Worm (Caenorhabditis elegans): ENCODE data around the gene ttbk-7.

DNA sequence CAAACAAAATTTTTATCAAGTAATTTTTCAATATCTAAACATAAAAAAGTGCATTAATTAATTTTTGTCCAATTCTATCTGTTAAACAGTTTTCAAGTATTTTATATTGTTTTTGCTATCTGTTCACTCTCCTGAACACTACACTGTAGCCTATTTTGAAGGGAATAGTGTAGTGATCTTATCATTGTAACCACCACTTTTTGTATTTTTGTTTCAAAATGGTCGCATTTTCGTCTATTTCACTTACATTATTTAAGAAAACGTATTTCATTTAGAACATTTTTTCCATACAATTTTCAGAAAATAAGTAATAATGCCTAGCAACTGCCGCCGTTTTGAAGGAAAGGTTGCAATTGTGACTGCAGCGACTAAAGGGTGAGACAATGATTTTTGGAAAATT lies 26.6 kb upstream of the ttbk-7 start, which contains the start of gene dhrs-4:
- no peak for TF ChIP-seq hsf-1 (GFP tag; IDR thresholded peaks at IDR 0.05)
- TF ChIP-seq snpc-3.4 (tag; optimal IDR thresholded peaks at IDR 0.05) = no peak
- no peak for TF ChIP-seq bed-2 (GFP tag; IDR thresholded peaks at IDR 0.05)
- TF ChIP-seq ama-1 (optimal IDR thresholded peaks at IDR 0.05) = no peak
- TF ChIP-seq ama-1 (GFP tag; optimal IDR thresholded peaks at IDR 0.05) = no peak
- no peak for TF ChIP-seq unc-62 (GFP tag; optimal IDR thresholded peaks at IDR 0.05)

All from whole organism, young adult.